Worm (Caenorhabditis elegans) whole organism, L1 larva: ENCODE data around the gene clec-228.

Experiments
- egl-27 ChIP-seq, 2 experiments: fragments of 150-350 bp in 1 of 2; sonication (generic microtip); optimal IDR thresholded peaks; 3 replicates each; lab custom pipeline; 2017 to 2018; ENCODE audit warnings: missing biosample characterization in 2 of 2, missing genetic modification characterization in 2 of 2, missing genetic modification reagents in 2 of 2
- ets-5 ChIP-seq: fragments of 200-800 bp; sonication (Bioruptor generic); IDR thresholded peaks from 2 replicates; pipeline ENCODE4 v1.3.6; 2022; ENCODE audit warnings: missing genetic modification characterization, missing compliant biosample characterization
- nhr-90 ChIP-seq: sonication (generic microtip); optimal IDR thresholded peaks from 2 replicates; lab custom pipeline; 2016; ENCODE audit warnings: mild to moderate bottlenecking, missing genetic modification characterization, missing compliant biosample characterization; ENCODE audit not compliant: poor library complexity

DNA sequence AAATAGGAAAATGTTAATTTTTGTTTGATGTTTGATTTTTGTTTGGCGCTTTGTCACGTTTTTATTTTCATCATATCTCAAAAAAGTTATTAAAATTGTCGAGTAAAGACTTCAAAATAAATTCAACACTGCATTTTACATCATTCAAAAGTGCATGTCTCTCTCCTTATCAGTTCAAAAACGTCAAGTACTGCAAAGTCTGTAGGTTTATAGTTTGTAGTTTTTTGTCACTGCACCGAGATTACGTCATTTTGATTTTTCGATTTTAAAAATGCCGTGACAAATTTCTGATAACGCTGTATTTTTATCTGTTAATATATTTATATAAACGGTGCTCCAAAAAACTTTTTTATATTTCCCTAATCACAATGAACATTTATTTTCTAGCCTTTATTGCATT, 15.4 kb upstream of the clec-228 start, which contains the start of gene C29F3.7:
- TF ChIP-seq nhr-90 (tag; lab: Kevin White, UChicago): no peak
- no peak for TF ChIP-seq egl-27 (tag; optimal IDR thresholded peaks at IDR 0.05; lab: Kevin White, UChicago)
- no peak for TF ChIP-seq ets-5 (GFP tag; lab: Robert Waterston, UW)
